Fruit fly (Drosophila melanogaster): ENCODE measurements around the gene CG17776.

The CG17776 gene

DNA sequence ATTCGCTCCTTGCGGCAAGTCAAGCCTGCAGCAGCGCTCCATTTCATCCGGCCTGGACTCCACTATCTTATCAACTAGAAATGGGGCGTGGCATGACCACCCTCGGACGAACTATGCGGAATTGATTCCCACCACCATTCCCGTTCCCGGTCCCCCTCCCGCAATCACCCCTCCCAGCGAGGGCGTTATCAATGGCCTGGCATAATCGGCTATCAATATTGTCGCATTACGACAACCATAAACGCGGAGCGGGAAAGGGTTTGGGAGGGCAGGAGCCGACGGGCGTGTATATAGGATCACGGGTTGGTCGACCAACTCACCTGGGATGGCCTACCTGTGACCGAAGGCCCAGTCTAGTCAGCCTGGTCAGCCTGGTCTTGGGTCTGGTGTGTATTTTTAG lies 8.6 kb downstream of the CG17776 start:
- TF ChIP-seq CG11456 (GFP tag; IDR thresholded peaks at IDR 0.05) (no peak), hth (optimal IDR thresholded peaks at IDR 0.05) (no peak), Med (GFP tag) (peak; percentile 50), sens (GFP tag) (peak; percentile 16), Max (GFP tag; optimal IDR thresholded peaks at IDR 0.05) (no peak), crol (GFP tag; IDR thresholded peaks at IDR 0.05) (peak; percentile 66), Sox102F (GFP tag; optimal IDR thresholded peaks at IDR 0.05) (no peak), CG8290 (GFP tag; optimal IDR thresholded peaks at IDR 0.05) (no peak), CG8290 (tag; optimal IDR thresholded peaks at IDR 0.05) (peak in 1 of 2 experiments; percentile 8), pfk (GFP tag; optimal IDR thresholded peaks at IDR 0.05) (no peak), Dek (tag; optimal IDR thresholded peaks at IDR 0.05) (no peak), CG2678 (tag; optimal IDR thresholded peaks at IDR 0.05) (no peak), Pdp1 (GFP tag; optimal IDR thresholded peaks at IDR 0.05) (peak in 1 of 2 experiments; percentile 54), sug (tag; optimal IDR thresholded peaks at IDR 0.05) (peak; percentile 69), psq (GFP tag; optimal IDR thresholded peaks at IDR 0.05) (no peak), bcd (GFP tag; optimal IDR thresholded peaks at IDR 0.05) (no peak)

DNA sequence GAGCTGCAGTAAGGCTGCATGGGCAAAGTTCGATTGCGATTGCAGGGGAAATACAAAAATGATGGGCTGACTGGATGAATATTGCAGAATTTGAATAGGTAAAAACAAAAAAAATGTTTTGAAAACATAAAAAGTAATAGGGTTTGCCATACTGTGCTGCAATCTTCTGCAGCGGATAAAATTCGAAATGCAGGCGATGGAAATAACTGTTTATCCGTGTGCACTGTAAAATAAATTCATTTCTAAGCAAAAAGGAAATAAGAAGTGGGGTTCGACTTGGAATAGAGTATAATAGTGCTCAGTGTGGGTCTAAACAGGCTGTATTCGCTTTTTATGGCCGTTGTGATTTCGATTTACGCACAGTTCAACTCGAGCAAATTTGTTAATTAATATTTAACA lies 9.3 kb downstream of the CG17776 start, which contains the start of gene CG14053:
Gene CG14053, minus strand, starts transcription at position 101 of the 399 bp plus-strand sequence.
- TF ChIP-seq pnt (GFP tag; optimal IDR thresholded peaks at IDR 0.05) (no peak), CG4404 (GFP tag; IDR thresholded peaks at IDR 0.05) (no peak), D19A (tag; optimal IDR thresholded peaks at IDR 0.05) (peak; percentile 23), NC2β (GFP tag; optimal IDR thresholded peaks at IDR 0.05) (no peak), NFAT (GFP tag; IDR thresholded peaks at IDR 0.05) (no peak), Ets65A (GFP tag) (peak; percentile 19)

DNA sequence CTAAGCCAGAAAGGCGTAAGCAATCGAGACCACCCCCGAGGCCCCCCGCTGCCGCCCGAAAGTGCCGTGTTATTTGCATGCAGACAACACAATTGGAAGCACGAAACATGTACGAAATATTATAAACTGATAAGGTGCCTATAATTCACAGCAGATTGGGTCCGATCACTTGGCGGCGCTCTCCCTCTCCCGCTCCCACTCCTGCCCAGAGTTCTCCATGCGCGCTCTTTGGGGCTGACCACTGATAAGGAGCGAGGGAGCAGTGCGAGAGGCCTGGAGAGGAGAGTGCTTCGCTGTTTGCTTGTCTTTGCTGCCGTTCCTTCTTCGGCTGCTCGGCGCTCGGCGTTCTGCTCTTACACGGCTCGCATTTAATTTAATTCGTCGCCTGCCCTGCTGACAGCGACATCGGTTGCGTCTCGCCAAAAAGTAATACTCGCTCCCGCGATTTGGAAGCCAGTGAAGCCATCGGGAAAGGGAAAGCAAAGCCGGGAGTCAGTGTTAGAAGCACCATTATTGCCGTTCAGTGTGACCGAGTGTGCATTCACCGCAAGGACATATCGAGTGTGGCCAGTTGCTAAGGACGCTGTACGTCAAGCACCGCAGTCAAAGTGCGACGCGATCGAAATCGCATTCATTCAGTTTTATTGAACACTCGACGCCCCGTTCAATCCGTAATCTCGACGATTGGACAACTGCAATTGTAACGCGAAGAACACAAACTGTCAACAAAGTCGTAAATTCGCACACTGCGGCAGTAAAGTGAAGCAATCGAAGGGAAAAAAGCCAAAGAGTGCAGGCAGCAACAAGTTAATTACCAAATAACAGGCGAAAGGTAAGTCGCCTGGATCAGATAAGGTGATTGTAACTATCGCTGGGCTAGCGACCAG lies 9.9 kb downstream of the CG17776 start:
- TF ChIP-seq CG34376 (GFP tag; optimal IDR thresholded peaks at IDR 0.05) = peak; percentile 58
- TF ChIP-seq ci (GFP tag; IDR thresholded peaks at IDR 0.05) = no peak
- TF ChIP-seq CG32532 (GFP tag; IDR thresholded peaks at IDR 0.05) = peak; percentile 48; the same call in 1 of the 2 replicates
- peak; percentile 71; the same call in 1 of the 4 replicates for TF ChIP-seq chinmo (GFP tag; IDR thresholded peaks at IDR 0.05; ENCODE audit: partially characterized antibody)
- peak; percentile 70 for TF ChIP-seq Ets65A (GFP tag)
- no peak for TF ChIP-seq ewg (GFP tag; optimal IDR thresholded peaks at IDR 0.05)
- peak; percentile 75 for TF ChIP-seq crol (GFP tag; IDR thresholded peaks at IDR 0.05)
- TF ChIP-seq Trl (optimal IDR thresholded peaks at IDR 0.05) = peak; percentile 62 to 71
- TF ChIP-seq Trl (GFP tag; optimal IDR thresholded peaks at IDR 0.05) = no peak
- TF ChIP-seq CG17385 (GFP tag; optimal IDR thresholded peaks at IDR 0.05) = peak; percentile 2
- no peak for TF ChIP-seq lbe (GFP tag; optimal IDR thresholded peaks at IDR 0.05)
- TF ChIP-seq cwo (GFP tag; optimal IDR thresholded peaks at IDR 0.05) = peak; percentile 4
- 0 out of 4 replicates have a peak, but pooled peaks have one; percentile 35 for TF ChIP-seq Dll (GFP tag; IDR thresholded peaks at IDR 0.05; ENCODE audit: partially characterized antibody)
- peak; percentile 36 for TF ChIP-seq lab (GFP tag; optimal IDR thresholded peaks at IDR 0.05)
- peak; percentile 75 for TF ChIP-seq exex (tag; optimal IDR thresholded peaks at IDR 0.05)
- no peak for TF ChIP-seq CG14667 (GFP tag; IDR thresholded peaks at IDR 0.05)
- TF ChIP-seq mirr (GFP tag; optimal IDR thresholded peaks at IDR 0.05) = peak; percentile 80
- no peak for TF ChIP-seq CG2889 (GFP tag; IDR thresholded peaks at IDR 0.05)
- TF ChIP-seq bowl (GFP tag; IDR thresholded peaks at IDR 0.05) = no peak
- peak; percentile 54 for TF ChIP-seq Med (GFP tag)
- no peak for TF ChIP-seq nom (GFP tag; optimal IDR thresholded peaks at IDR 0.05)
- 0 out of 3 replicates have a peak, but pooled peaks have one; percentile 33 for TF ChIP-seq Doc3 (GFP tag; IDR thresholded peaks at IDR 0.05; ENCODE audit: partially characterized antibody)
- no peak for TF ChIP-seq CG8924 (tag; optimal IDR thresholded peaks at IDR 0.05)
- TF ChIP-seq aop (GFP tag; IDR thresholded peaks at IDR 0.05) = no peak
- TF ChIP-seq Deaf1 (tag; optimal IDR thresholded peaks at IDR 0.05) = peak; percentile 87
- 0 out of 2 replicates have a peak, but pooled peaks have one; percentile 17 for TF ChIP-seq hbn (GFP tag; IDR thresholded peaks at IDR 0.05; ENCODE audit: partially characterized antibody)
- no peak for TF ChIP-seq CG2116 (GFP tag; optimal IDR thresholded peaks at IDR 0.05)
- no peak for TF ChIP-seq cas (GFP tag; IDR thresholded peaks at IDR 0.05)
